Worm (Caenorhabditis elegans) whole organism, L2 larva: ENCODE measurements around the gene T05E12.8.

Experiments used
- ceh-82 ChIP-seq: fragments of 150-350 bp; optimal IDR thresholded peaks from 2 replicates; lab custom pipeline; 2014; ENCODE audit warnings: missing biosample characterization, missing genetic modification characterization
- nhr-237 ChIP-seq: fragments of 150-350 bp; optimal IDR thresholded peaks from 2 replicates; lab custom pipeline; 2014; ENCODE audit warnings: missing biosample characterization, missing genetic modification characterization
- zag-1 ChIP-seq: fragments of 150-350 bp; optimal IDR thresholded peaks from 2 replicates; lab custom pipeline; 2014; ENCODE audit warnings: missing biosample characterization, missing genetic modification characterization

DNA sequence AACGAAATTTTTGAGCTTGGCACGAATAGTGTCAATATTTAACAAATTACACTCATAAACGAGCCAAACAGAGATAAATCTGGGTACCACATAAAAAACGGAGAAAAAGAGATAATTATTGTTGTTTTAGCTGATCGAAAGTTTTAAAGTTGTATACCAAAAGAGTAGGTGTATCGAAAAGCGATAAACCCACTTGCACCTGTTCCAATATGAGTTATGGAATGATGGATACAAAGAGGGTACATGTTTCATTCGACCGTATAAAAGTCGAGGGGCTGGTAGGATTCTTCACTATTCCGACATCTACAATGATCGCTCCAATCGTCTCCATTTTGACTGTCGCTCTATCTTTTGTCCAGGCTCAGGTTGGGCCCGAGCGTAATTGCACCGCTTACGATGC lies 23.3 kb downstream of the T05E12.8 start, which contains the start of gene ZK218.1:
- TF ChIP-seq nhr-237 (tag; lab: Kevin White, UChicago) = no peak
- TF ChIP-seq ceh-82 = no peak
- no peak for TF ChIP-seq zag-1 (tag; lab: Kevin White, UChicago)
